1 worm cellular context compared by ENCODE assay signal in the genomic region with DNA sequence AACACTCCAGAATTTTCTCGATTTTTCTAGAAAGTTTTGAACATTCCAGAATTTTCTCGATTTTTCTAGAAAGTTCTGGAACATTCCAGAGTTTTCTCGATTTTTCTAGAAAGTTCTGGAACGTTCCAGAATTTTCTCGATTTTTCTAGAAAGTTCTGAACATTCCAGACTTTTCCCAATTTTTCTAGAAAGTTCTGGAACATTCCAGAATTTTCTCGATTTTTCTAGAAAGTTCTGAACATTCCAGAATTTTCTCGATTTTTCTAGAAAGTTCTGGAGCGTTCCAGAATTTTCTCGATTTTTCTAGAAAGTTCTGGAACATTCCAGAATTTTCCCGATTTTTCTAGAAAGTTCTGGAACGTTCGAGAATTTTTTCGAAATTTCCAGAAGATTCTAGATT.
TF ChIP-seq lines count a peak whose summit lies in the region.

No protein-coding gene starts in this region.

TF ChIP-seq in whole organism, L4 larva, 104 proteins besides CTCF, POLR2A, EP300 and RAD21 (continued from another document):
- peak; percentile 79 for TF ChIP-seq lim-7 (GFP tag; IDR thresholded peaks at IDR 0.05; lab: Robert Waterston, UW)
- TF ChIP-seq ceh-20 (GFP tag; IDR thresholded peaks at IDR 0.05; lab: Robert Waterston, UW), result 0 out of 2 replicates have a peak, but pooled peaks have one; percentile 39
- peak; percentile 76; the same call in 1 of the 2 replicates for TF ChIP-seq dmd-9 (GFP tag; IDR thresholded peaks at IDR 0.05; lab: Robert Waterston, UW)
- TF ChIP-seq daf-8 (GFP tag; IDR thresholded peaks at IDR 0.05; lab: Robert Waterston, UW), result peak; percentile 87; the same call in 1 of the 2 replicates
- peak; percentile 87 for TF ChIP-seq madf-9 (GFP tag; conservative IDR thresholded peaks at IDR 0.05; lab: Robert Waterston, UW)
- peak; percentile 72 for TF ChIP-seq lin-38 (GFP tag; IDR thresholded peaks at IDR 0.05; lab: Robert Waterston, UW)
- TF ChIP-seq F44E2.7 (GFP tag; IDR thresholded peaks at IDR 0.05; lab: Robert Waterston, UW), result peak; percentile 82; the same call in 1 of the 2 replicates
- peak; percentile 92 for TF ChIP-seq ctbp-1 (GFP tag; IDR thresholded peaks at IDR 0.05; lab: Robert Waterston, UW)
- peak; percentile 36; the same call in 1 of the 2 replicates for TF ChIP-seq T26A8.4 (GFP tag; IDR thresholded peaks at IDR 0.05; lab: Robert Waterston, UW)
- TF ChIP-seq ZK337.2 (GFP tag; IDR thresholded peaks at IDR 0.05; lab: Robert Waterston, UW), result 0 out of 2 replicates have a peak, but pooled peaks have one; percentile 52
- peak; percentile 62 for TF ChIP-seq dmd-6 (GFP tag; IDR thresholded peaks at IDR 0.05; lab: Robert Waterston, UW)
- peak; percentile 99 for TF ChIP-seq Y105C5A.15 (GFP tag; IDR thresholded peaks at IDR 0.05; lab: Robert Waterston, UW)
- TF ChIP-seq Y75B8A.6 (GFP tag; IDR thresholded peaks at IDR 0.05; lab: Robert Waterston, UW), result peak; percentile 89; the same call in 1 of the 2 replicates
- TF ChIP-seq vab-7 (GFP tag; IDR thresholded peaks at IDR 0.05; lab: Robert Waterston, UW), result peak; percentile 91
- peak; percentile 69 for TF ChIP-seq zfp-3 (GFP tag; conservative IDR thresholded peaks at IDR 0.05; lab: Robert Waterston, UW)
- TF ChIP-seq egl-43 (GFP tag; IDR thresholded peaks at IDR 0.05; lab: Robert Waterston, UW), result peak; percentile 88
